Worm (Caenorhabditis elegans) whole organism, L4 larva: ENCODE data around the gene D1014.2.

ENCODE experiments used
- F37D6.2 ChIP-seq: sonication (generic microtip); optimal IDR thresholded peaks from 2 replicates; lab custom pipeline; 2016; ENCODE audit warnings: mild to moderate bottlenecking, missing genetic modification characterization, missing compliant biosample characterization
- ZK546.5 ChIP-seq, 2 experiments: sonication (generic microtip); optimal IDR thresholded peaks; 2 replicates each; lab custom pipeline; 2017; ENCODE audit warnings: missing biosample characterization in 2 of 2, missing genetic modification characterization in 2 of 2
- aly-2 ChIP-seq: sonication (generic microtip); optimal IDR thresholded peaks from 2 replicates; lab custom pipeline; 2018; ENCODE audit warnings: missing biosample characterization, missing genetic modification characterization
- egl-43 ChIP-seq: fragments of 200-800 bp; sonication (Bioruptor generic); IDR thresholded peaks from 2 replicates; pipeline ENCODE4 v1.3.6; 2022; ENCODE audit warnings: missing genetic modification reagents, missing genetic modification characterization, missing compliant biosample characterization
- lin-13 ChIP-seq: fragments of 150-350 bp; optimal IDR thresholded peaks from 2 replicates; lab custom pipeline; 2014; ENCODE audit warnings: missing biosample characterization, missing genetic modification reagents, missing genetic modification characterization
- mep-1 ChIP-seq: fragments of 150-350 bp; sonication (generic microtip); optimal IDR thresholded peaks from 3 replicates; lab custom pipeline; 2014; ENCODE audit warnings: missing biosample characterization, missing genetic modification characterization
- nhr-237 ChIP-seq: sonication (generic microtip); optimal IDR thresholded peaks from 2 replicates; lab custom pipeline; 2017; ENCODE audit warnings: missing biosample characterization, missing genetic modification characterization
- nhr-25 ChIP-seq: sonication (generic microtip); optimal IDR thresholded peaks from 2 replicates; lab custom pipeline; 2017; ENCODE audit warnings: missing genetic modification characterization, mild to moderate bottlenecking, missing compliant biosample characterization, antibody characterized with exemption, moderate library complexity, borderline replicate concordance; ENCODE audit not compliant: insufficient read depth
- nhr-28 ChIP-seq: fragments of 150-350 bp; optimal IDR thresholded peaks from 2 replicates; lab custom pipeline; 2014; ENCODE audit warnings: missing biosample characterization, missing genetic modification characterization
- nhr-77 ChIP-seq: fragments of 150-350 bp; optimal IDR thresholded peaks from 2 replicates; lab custom pipeline; 2014; ENCODE audit warnings: missing biosample characterization, missing genetic modification characterization
- pha-4 ChIP-seq, 2 experiments: fragments of 150-350 bp in 1 of 2; fragments of 200-800 bp in 1 of 2; sonication (Bioruptor generic) in 1 of 2; IDR thresholded peaks in 1 of 2; optimal IDR thresholded peaks in 1 of 2; 2 replicates each; pipeline versions ENCODE4 v1.3.6 to Lab custom; 2014 to 2022; ENCODE audit warnings: missing genetic modification characterization in 2 of 2, missing genetic modification reagents in 2 of 2, missing biosample characterization in 1 of 2, missing compliant biosample characterization in 1 of 2
- pqm-1 ChIP-seq: sonication (generic microtip); optimal IDR thresholded peaks from 2 replicates; lab custom pipeline; 2017; ENCODE audit warnings: missing biosample characterization, missing genetic modification characterization
- spr-3 ChIP-seq: fragments of 200-800 bp; sonication (Bioruptor generic); optimal IDR thresholded peaks from 2 replicates; lab custom pipeline; 2018; ENCODE audit warnings: mild to moderate bottlenecking, missing genetic modification characterization, missing compliant biosample characterization
- zag-1 ChIP-seq: fragments of 150-350 bp; optimal IDR thresholded peaks from 2 replicates; lab custom pipeline; 2014; ENCODE audit warnings: missing biosample characterization, missing genetic modification characterization

DNA sequence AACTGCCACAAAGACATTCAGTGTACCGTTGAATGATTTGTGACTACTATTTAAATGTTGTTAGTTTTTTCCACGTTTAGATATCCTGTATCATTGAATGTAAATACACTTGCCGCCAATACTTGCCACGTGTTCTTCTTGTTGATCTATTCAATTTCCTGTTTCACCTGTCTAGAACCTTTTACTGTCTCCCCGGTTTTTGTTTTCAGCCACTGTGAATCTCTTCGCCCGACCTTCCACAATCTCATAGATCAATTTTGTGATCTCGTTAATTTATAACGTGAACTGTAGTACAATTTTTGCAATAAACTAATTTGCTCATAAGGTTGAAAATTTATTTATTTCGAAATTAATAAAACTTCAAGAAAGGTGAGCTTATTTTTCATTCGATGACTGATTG, 1.6 kb downstream of the D1014.2 start, which contains the start of gene D1014.13:
- TF ChIP-seq nhr-25 (tag; lab: Kevin White, UChicago) (no peak), F37D6.2 (tag; lab: Kevin White, UChicago) (no peak), zag-1 (no peak), egl-43 (GFP tag; lab: Robert Waterston, UW) (no peak), nhr-28 (no peak), mep-1 (tag; lab: Kevin White, UChicago) (no peak), spr-3 (GFP tag; lab: Kevin White, UChicago) (no peak), ZK546.5 (tag; optimal IDR thresholded peaks at IDR 0.05; lab: Kevin White, UChicago) (no peak), pqm-1 (no peak), aly-2 (tag; lab: Kevin White, UChicago) (no peak), pha-4 (GFP tag; IDR thresholded peaks at IDR 0.05; lab: Robert Waterston, UW) (no peak), pha-4 (tag; optimal IDR thresholded peaks at IDR 0.05; lab: Kevin White, UChicago) (no peak), nhr-237 (tag; lab: Kevin White, UChicago) (no peak), lin-13 (no peak), nhr-77 (tag; lab: Kevin White, UChicago) (no peak)
